Fruit fly (Drosophila melanogaster): ENCODE measurements around the gene beag.

DNA sequence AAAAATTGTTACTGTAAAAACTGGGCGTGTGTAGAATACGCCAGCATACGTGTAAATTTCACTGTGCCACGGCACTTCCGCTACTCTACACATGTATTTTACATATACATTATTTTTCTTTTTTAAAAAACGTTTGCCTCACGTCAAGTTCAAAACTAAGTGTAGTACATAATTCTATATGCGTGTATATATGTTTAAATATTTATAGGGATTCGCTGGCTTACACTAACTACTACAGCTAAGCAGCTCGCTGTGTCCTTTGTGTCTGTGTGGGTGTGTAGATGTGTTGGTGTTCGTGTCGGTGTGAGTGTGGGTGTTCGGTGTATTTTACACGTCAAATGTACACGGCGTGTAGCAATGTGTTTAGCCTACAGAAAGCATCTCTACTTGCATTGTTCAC lies 3.5 kb upstream of the beag start:
- TF ChIP-seq psq (optimal IDR thresholded peaks at IDR 0.05) = no peak
- TF ChIP-seq ttk (optimal IDR thresholded peaks at IDR 0.05) = no peak
- no peak for TF ChIP-seq h (optimal IDR thresholded peaks at IDR 0.05)
- no peak for TF ChIP-seq insv (optimal IDR thresholded peaks at IDR 0.05)
- no peak for TF ChIP-seq Sin3A (optimal IDR thresholded peaks at IDR 0.05)
- TF ChIP-seq Myc (optimal IDR thresholded peaks at IDR 0.05) = no peak
